Fruit fly (Drosophila melanogaster) whole organism, prepupa: ENCODE measurements around the gene CG7601.

Source experiments
- fkh ChIP-seq: fragments of 200-800 bp; sonication (Bioruptor generic); optimal IDR thresholded peaks from 3 replicates; lab custom pipeline; 2017; ENCODE audit warnings: missing biosample characterization, mild to moderate bottlenecking, missing genetic modification characterization, moderate library complexity
- svp ChIP-seq: fragments of 200-800 bp; sonication (Bioruptor generic); peaks from one replicate; lab custom pipeline; 2016; ENCODE audit warnings: missing biosample characterization, missing genetic modification characterization

DNA sequence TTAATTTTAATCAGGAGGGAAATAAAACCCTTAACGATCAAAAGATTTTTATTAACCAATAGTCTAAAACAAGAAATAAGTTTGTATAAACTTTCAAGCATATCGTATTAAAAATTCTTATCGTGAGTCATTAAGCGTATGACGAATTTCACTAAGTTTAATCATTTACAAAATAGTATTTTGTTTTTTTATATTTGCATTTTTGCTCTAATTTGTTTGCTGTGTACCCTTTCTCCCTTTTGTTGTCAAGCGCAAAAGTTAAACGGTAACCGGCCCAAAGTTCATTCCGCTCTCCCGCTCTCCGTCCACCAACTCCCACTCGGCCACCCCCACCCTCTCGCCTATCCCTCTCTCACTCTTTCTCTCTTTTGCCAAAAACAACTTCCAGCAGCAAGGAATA, 27.3 kb upstream of the CG7601 start:
- TF ChIP-seq svp (GFP tag; lab: Kevin White, UChicago), result no peak
- TF ChIP-seq fkh, result no peak
